Fruit fly (Drosophila melanogaster): ENCODE results near the gene RhoGAP16F.
A peak's percentile ranks its signal among the peaks of the same experiment; 100 is the strongest.

Gene RhoGAP16F

dm6 chrX:18140932-18141587 is 48.1 kb downstream of the RhoGAP16F start (continued):
- TF ChIP-seq CG17328 (GFP tag; IDR thresholded peaks at IDR 0.05) (0 out of 2 replicates have a peak, but pooled peaks have one; percentile 11), ab (GFP tag; optimal IDR thresholded peaks at IDR 0.05) (no peak), h (optimal IDR thresholded peaks at IDR 0.05) (no peak), CG1602 (GFP tag; optimal IDR thresholded peaks at IDR 0.05) (peak; percentile 21), insv (GFP tag; optimal IDR thresholded peaks at IDR 0.05) (no peak), CG13296 (GFP tag; optimal IDR thresholded peaks at IDR 0.05) (no peak), luna (GFP tag; optimal IDR thresholded peaks at IDR 0.05) (no peak), ac (GFP tag; optimal IDR thresholded peaks at IDR 0.05) (no peak), sqz (GFP tag; optimal IDR thresholded peaks at IDR 0.05) (no peak), bsh (GFP tag; optimal IDR thresholded peaks at IDR 0.05) (peak in 1 of 2 experiments; percentile 22), Spps (tag; optimal IDR thresholded peaks at IDR 0.05) (no peak), ttk (GFP tag; IDR thresholded peaks at IDR 0.05) (0 out of 2 replicates have a peak, but pooled peaks have one; percentile 5), CG33213 (GFP tag; optimal IDR thresholded peaks at IDR 0.05) (no peak), CG9797 (GFP tag; optimal IDR thresholded peaks at IDR 0.05) (no peak), unc-4 (GFP tag; IDR thresholded peaks at IDR 0.05; ENCODE audit: partially characterized antibody) (no peak), CG6175 (GFP tag; IDR thresholded peaks at IDR 0.05) (no peak), Stat92E (GFP tag; optimal IDR thresholded peaks at IDR 0.05) (no peak), schlank (tag; optimal IDR thresholded peaks at IDR 0.05) (no peak), HLHmδ (GFP tag; optimal IDR thresholded peaks at IDR 0.05) (no peak), CG30020 (tag; optimal IDR thresholded peaks at IDR 0.05) (no peak), Rfx (GFP tag; IDR thresholded peaks at IDR 0.05) (peak; percentile 33), Eip74EF (GFP tag; optimal IDR thresholded peaks at IDR 0.05) (no peak), hkb (optimal IDR thresholded peaks at IDR 0.05) (no peak), hkb (GFP tag; IDR thresholded peaks at IDR 0.05) (0 out of 2 replicates have a peak, but pooled peaks have one; percentile 20), CG10959 (GFP tag; IDR thresholded peaks at IDR 0.05) (no peak), CG3407 (GFP tag; optimal IDR thresholded peaks at IDR 0.05) (no peak), CG12071 (GFP tag; optimal IDR thresholded peaks at IDR 0.05) (no peak), CG18476 (GFP tag; optimal IDR thresholded peaks at IDR 0.05) (no peak), nmo (GFP tag; optimal IDR thresholded peaks at IDR 0.05) (peak; percentile 24), Blimp-1 (GFP tag; optimal IDR thresholded peaks at IDR 0.05) (peak; percentile 51), Atf6 (GFP tag; IDR thresholded peaks at IDR 0.05) (no peak; the same call in 1 of the 2 replicates), CG18011 (GFP tag; optimal IDR thresholded peaks at IDR 0.05) (no peak), CG32532 (GFP tag; IDR thresholded peaks at IDR 0.05) (0 out of 2 replicates have a peak, but pooled peaks have one; percentile 6), Adf1 (GFP tag; IDR thresholded peaks at IDR 0.05) (no peak), CG9609 (GFP tag; optimal IDR thresholded peaks at IDR 0.05) (no peak), CG31388 (GFP tag; optimal IDR thresholded peaks at IDR 0.05) (no peak), CG17361 (GFP tag; IDR thresholded peaks at IDR 0.05) (peak; percentile 50; the same call in 2 of the 3 replicates), zf30C (GFP tag; optimal IDR thresholded peaks at IDR 0.05) (no peak), danr (GFP tag; IDR thresholded peaks at IDR 0.05) (no peak), ewg (GFP tag; optimal IDR thresholded peaks at IDR 0.05) (no peak), chif (GFP tag; optimal IDR thresholded peaks at IDR 0.05) (peak; percentile 10 to 15), CG7839 (tag; optimal IDR thresholded peaks at IDR 0.05) (peak; percentile 51), cwo (GFP tag; optimal IDR thresholded peaks at IDR 0.05) (no peak), CG2116 (GFP tag; optimal IDR thresholded peaks at IDR 0.05) (no peak), CG42726 (GFP tag; IDR thresholded peaks at IDR 0.05; ENCODE audit: partially characterized antibody) (no peak), nerfin-2 (GFP tag; IDR thresholded peaks at IDR 0.05; ENCODE audit: partially characterized antibody) (no peak), fd3F (GFP tag; optimal IDR thresholded peaks at IDR 0.05) (no peak), ranshi (GFP tag; IDR thresholded peaks at IDR 0.05) (no peak), ems (GFP tag; optimal IDR thresholded peaks at IDR 0.05) (no peak)

Data from whole organism, embryonic.